Fruit fly (Drosophila melanogaster): ENCODE data around the gene CG5151.
A peak's percentile ranks its signal among the peaks of the same experiment; 100 is the strongest.

The CG5151 gene

dm6 chr3L:16147819-16148236 is 16.7 kb downstream of the CG5151 start (continued):
- no peak for TF ChIP-seq Sry-δ (GFP tag; optimal IDR thresholded peaks at IDR 0.05)
- TF ChIP-seq sob (GFP tag; IDR thresholded peaks at IDR 0.05) = no peak
- TF ChIP-seq BEAF-32 (GFP tag; optimal IDR thresholded peaks at IDR 0.05) = no peak
- TF ChIP-seq Atf-2 (GFP tag; optimal IDR thresholded peaks at IDR 0.05) = no peak
- no peak for TF ChIP-seq CG9932 (GFP tag; IDR thresholded peaks at IDR 0.05)
- no peak for TF ChIP-seq dati (GFP tag; IDR thresholded peaks at IDR 0.05)
- TF ChIP-seq CG15696 (tag; optimal IDR thresholded peaks at IDR 0.05) = no peak
- no peak for TF ChIP-seq fd102C (GFP tag; optimal IDR thresholded peaks at IDR 0.05)
- no peak for TF ChIP-seq Fer3 (tag; optimal IDR thresholded peaks at IDR 0.05)
- TF ChIP-seq jing (GFP tag; optimal IDR thresholded peaks at IDR 0.05) = no peak
- peak; percentile 20 for TF ChIP-seq CG18262 (tag; optimal IDR thresholded peaks at IDR 0.05)
- no peak for TF ChIP-seq fd3F (GFP tag; optimal IDR thresholded peaks at IDR 0.05)
- no peak for TF ChIP-seq CG9817 (tag; optimal IDR thresholded peaks at IDR 0.05)
- no peak for TF ChIP-seq Eip74EF (GFP tag; optimal IDR thresholded peaks at IDR 0.05)
- TF ChIP-seq fru (optimal IDR thresholded peaks at IDR 0.05) = no peak
- no peak for TF ChIP-seq NK7.1 (GFP tag; optimal IDR thresholded peaks at IDR 0.05)
- TF ChIP-seq Hr51 (GFP tag; optimal IDR thresholded peaks at IDR 0.05) = peak in 1 of 2 experiments; percentile 40
- no peak for TF ChIP-seq CkIIα-i1 (GFP tag; IDR thresholded peaks at IDR 0.05)
- no peak for TF ChIP-seq cad (GFP tag; optimal IDR thresholded peaks at IDR 0.05)
- no peak for TF ChIP-seq Gug (GFP tag; IDR thresholded peaks at IDR 0.05)
- no peak for TF ChIP-seq CG15073 (GFP tag; optimal IDR thresholded peaks at IDR 0.05)
- no peak for TF ChIP-seq CG13894 (tag; optimal IDR thresholded peaks at IDR 0.05)
- TF ChIP-seq CG2889 (GFP tag; IDR thresholded peaks at IDR 0.05) = no peak
- no peak for TF ChIP-seq Mes4 (GFP tag; optimal IDR thresholded peaks at IDR 0.05)
- no peak for TF ChIP-seq Fer2 (tag; optimal IDR thresholded peaks at IDR 0.05)
- TF ChIP-seq CG15479 (GFP tag; optimal IDR thresholded peaks at IDR 0.05) = no peak
- peak; percentile 38 for TF ChIP-seq phol (tag; optimal IDR thresholded peaks at IDR 0.05)
- TF ChIP-seq CG4404 (GFP tag; IDR thresholded peaks at IDR 0.05) = no peak
- no peak for TF ChIP-seq CG9797 (GFP tag; optimal IDR thresholded peaks at IDR 0.05)
- no peak for TF ChIP-seq Dfd (GFP tag; optimal IDR thresholded peaks at IDR 0.05)
- TF ChIP-seq slou (GFP tag; optimal IDR thresholded peaks at IDR 0.05) = no peak
- no peak for TF ChIP-seq ATbp (GFP tag; optimal IDR thresholded peaks at IDR 0.05)
- TF ChIP-seq pros (GFP tag; optimal IDR thresholded peaks at IDR 0.05) = no peak
- no peak for TF ChIP-seq Chrac-16 (GFP tag; optimal IDR thresholded peaks at IDR 0.05)
- peak; percentile 68 for TF ChIP-seq CG18599 (GFP tag; optimal IDR thresholded peaks at IDR 0.05)
- no peak for TF ChIP-seq CG14050 (GFP tag; IDR thresholded peaks at IDR 0.05)
- TF ChIP-seq hb (GFP tag; IDR thresholded peaks at IDR 0.05; ENCODE audit: partially characterized antibody) = no peak
- no peak for TF ChIP-seq CG6683 (GFP tag; optimal IDR thresholded peaks at IDR 0.05)
- TF ChIP-seq Dad (GFP tag; optimal IDR thresholded peaks at IDR 0.05) = no peak
- no peak for TF ChIP-seq CG2199 (GFP tag; IDR thresholded peaks at IDR 0.05)
- TF ChIP-seq Xrp1 (GFP tag; IDR thresholded peaks at IDR 0.05) = no peak
- TF ChIP-seq CG12299 (tag; optimal IDR thresholded peaks at IDR 0.05) = no peak
- no peak for TF ChIP-seq CG6791 (GFP tag; IDR thresholded peaks at IDR 0.05; ENCODE audit: partially characterized antibody)
- no peak for TF ChIP-seq luna (GFP tag; optimal IDR thresholded peaks at IDR 0.05)
- no peak for TF ChIP-seq TFAM (GFP tag; optimal IDR thresholded peaks at IDR 0.05)
- TF ChIP-seq twi (tag; optimal IDR thresholded peaks at IDR 0.05) = no peak
- no peak for TF ChIP-seq ERR (GFP tag; optimal IDR thresholded peaks at IDR 0.05)
- peak; percentile 60 for TF ChIP-seq kay (GFP tag; optimal IDR thresholded peaks at IDR 0.05)
- no peak for TF ChIP-seq Nf-YB (GFP tag; optimal IDR thresholded peaks at IDR 0.05)
- TF ChIP-seq HLH4C (GFP tag; IDR thresholded peaks at IDR 0.05; ENCODE audit: partially characterized antibody) = no peak
- no peak for TF ChIP-seq croc (GFP tag; conservative IDR thresholded peaks at IDR 0.05)
